Worm (Caenorhabditis elegans) whole organism, L3 larva: ENCODE results near the gene srt-22.
"Not testable (repeated sequence)": the region's sequence is repeated elsewhere in the genome, so short reads cannot be mapped to it uniquely, and the experiment has no call there.

Source experiments
- R02D3.7 ChIP-seq: fragments of 150-350 bp; optimal IDR thresholded peaks from 2 replicates; lab custom pipeline; 2014; ENCODE audit warnings: missing biosample characterization, missing genetic modification characterization
- aly-2 ChIP-seq: fragments of 150-350 bp; optimal IDR thresholded peaks from 2 replicates; lab custom pipeline; 2014; ENCODE audit warnings: missing biosample characterization, missing genetic modification characterization
- ama-1 ChIP-seq: fragments of 150-350 bp; optimal IDR thresholded peaks from 2 replicates; lab custom pipeline; 2018
- ceh-16 ChIP-seq: sonication (generic microtip); optimal IDR thresholded peaks from 2 replicates; lab custom pipeline; 2017; ENCODE audit warnings: missing biosample characterization, missing genetic modification characterization
- ceh-28 ChIP-seq: fragments of 150-350 bp; optimal IDR thresholded peaks from 2 replicates; lab custom pipeline; 2014; ENCODE audit warnings: missing biosample characterization, missing genetic modification reagents, missing genetic modification characterization
- ceh-82 ChIP-seq: fragments of 150-350 bp; optimal IDR thresholded peaks from 2 replicates; lab custom pipeline; 2014; ENCODE audit warnings: missing biosample characterization, missing genetic modification characterization
- ceh-9 ChIP-seq: sonication (generic microtip); optimal IDR thresholded peaks from 2 replicates; lab custom pipeline; 2018; ENCODE audit warnings: missing biosample characterization, missing genetic modification characterization
- egl-27 ChIP-seq: sonication (generic microtip); optimal IDR thresholded peaks from 4 replicates; lab custom pipeline; 2017; ENCODE audit warnings: missing biosample characterization, missing genetic modification reagents, missing genetic modification characterization
- egl-5 ChIP-seq: fragments of 150-350 bp; optimal IDR thresholded peaks from 2 replicates; lab custom pipeline; 2017; ENCODE audit warnings: missing biosample characterization, missing genetic modification reagents, missing genetic modification characterization, inconsistent platforms
- elt-2 ChIP-seq: sonication (generic microtip); optimal IDR thresholded peaks from 2 replicates; lab custom pipeline; 2016; ENCODE audit warnings: missing genetic modification reagents, mild to moderate bottlenecking, missing genetic modification characterization, missing compliant biosample characterization
- elt-3 ChIP-seq, 3 experiments: fragments of 150-350 bp in 1 of 3; sonication (generic microtip) in 2 of 3; optimal IDR thresholded peaks; 2 replicates in 2 of 3; 4 replicates in 1 of 3; lab custom pipeline; 2014 to 2017; ENCODE audit warnings: missing biosample characterization in 3 of 3, missing genetic modification characterization in 3 of 3
- fkh-10 ChIP-seq: sonication (generic microtip); optimal IDR thresholded peaks from 2 replicates; lab custom pipeline; 2017; ENCODE audit warnings: missing biosample characterization, missing genetic modification reagents, missing genetic modification characterization
- fkh-2 ChIP-seq: fragments of 150-350 bp; optimal IDR thresholded peaks from 2 replicates; lab custom pipeline; 2014; ENCODE audit warnings: missing biosample characterization, missing genetic modification reagents, missing genetic modification characterization
- fos-1 ChIP-seq: fragments of 150-350 bp; optimal IDR thresholded peaks from 2 replicates; lab custom pipeline; 2014; ENCODE audit warnings: missing biosample characterization, missing genetic modification characterization
- hmg-11 ChIP-seq: sonication (generic microtip); optimal IDR thresholded peaks from 2 replicates; lab custom pipeline; 2016; ENCODE audit warnings: missing genetic modification characterization, missing compliant biosample characterization
- jun-1 ChIP-seq: fragments of 150-350 bp; optimal IDR thresholded peaks from 2 replicates; lab custom pipeline; 2014; ENCODE audit warnings: missing biosample characterization, missing genetic modification reagents, missing genetic modification characterization
- lin-15B ChIP-seq: fragments of 150-350 bp; optimal IDR thresholded peaks from 2 replicates; lab custom pipeline; 2014; ENCODE audit warnings: missing biosample characterization, missing genetic modification characterization
- mdl-1 ChIP-seq: fragments of 150-350 bp; optimal IDR thresholded peaks from 2 replicates; lab custom pipeline; 2014; ENCODE audit warnings: missing biosample characterization, missing genetic modification characterization
- nfya-1 ChIP-seq: sonication (generic microtip); optimal IDR thresholded peaks from 2 replicates; lab custom pipeline; 2017; ENCODE audit warnings: missing genetic modification characterization, mild to moderate bottlenecking, missing compliant biosample characterization, antibody characterized with exemption, moderate library complexity; ENCODE audit not compliant: insufficient read depth
- nhr-23 ChIP-seq: fragments of 150-350 bp; optimal IDR thresholded peaks from 2 replicates; lab custom pipeline; 2014; ENCODE audit warnings: missing biosample characterization, missing genetic modification reagents, missing genetic modification characterization
- nhr-25 ChIP-seq: sonication (generic microtip); optimal IDR thresholded peaks from 2 replicates; lab custom pipeline; 2017; ENCODE audit warnings: missing biosample characterization, missing genetic modification characterization
- nhr-28 ChIP-seq: fragments of 150-350 bp; optimal IDR thresholded peaks from 2 replicates; lab custom pipeline; 2014; ENCODE audit warnings: missing biosample characterization, missing genetic modification characterization
- nhr-43 ChIP-seq: sonication (generic microtip); optimal IDR thresholded peaks from 2 replicates; lab custom pipeline; 2016; ENCODE audit warnings: mild to moderate bottlenecking, missing genetic modification characterization, missing compliant biosample characterization; ENCODE audit not compliant: poor library complexity, severe bottlenecking
- nhr-67 ChIP-seq: fragments of 150-350 bp; optimal IDR thresholded peaks from 2 replicates; lab custom pipeline; 2014; ENCODE audit warnings: missing biosample characterization, missing genetic modification characterization
- nhr-76 ChIP-seq: fragments of 150-350 bp; sonication (generic microtip); optimal IDR thresholded peaks from 5 replicates; lab custom pipeline; 2014; ENCODE audit warnings: missing biosample characterization, missing genetic modification characterization
- nhr-77 ChIP-seq: fragments of 150-350 bp; optimal IDR thresholded peaks from 2 replicates; lab custom pipeline; 2014; ENCODE audit warnings: missing biosample characterization, missing genetic modification characterization
- pha-4 ChIP-seq: fragments of 150-350 bp; optimal IDR thresholded peaks from 2 replicates; lab custom pipeline; 2014; ENCODE audit warnings: missing biosample characterization, missing genetic modification reagents, missing genetic modification characterization
- pqm-1 ChIP-seq: fragments of 150-350 bp; optimal IDR thresholded peaks from 2 replicates; lab custom pipeline; 2017; ENCODE audit warnings: missing biosample characterization, missing genetic modification characterization, inconsistent platforms
- sea-2 ChIP-seq: fragments of 150-350 bp; sonication (generic microtip); optimal IDR thresholded peaks from 4 replicates; lab custom pipeline; 2014; ENCODE audit warnings: missing biosample characterization, missing genetic modification reagents, missing genetic modification characterization
- snpc-4 ChIP-seq: fragments of 150-350 bp; optimal IDR thresholded peaks from 2 replicates; lab custom pipeline; 2014; ENCODE audit warnings: missing biosample characterization, missing genetic modification characterization
- unc-39 ChIP-seq: sonication (generic microtip); optimal IDR thresholded peaks from 4 replicates; lab custom pipeline; 2017; ENCODE audit warnings: missing biosample characterization, missing genetic modification characterization
- unc-62 ChIP-seq: fragments of 150-350 bp; sonication (generic microtip); optimal IDR thresholded peaks from 4 replicates; lab custom pipeline; 2014; ENCODE audit warnings: missing biosample characterization, missing genetic modification reagents, missing genetic modification characterization
- zag-1 ChIP-seq: fragments of 150-350 bp; optimal IDR thresholded peaks from 2 replicates; lab custom pipeline; 2014; ENCODE audit warnings: missing biosample characterization, missing genetic modification characterization
- ztf-11 ChIP-seq: fragments of 150-350 bp; optimal IDR thresholded peaks from 2 replicates; lab custom pipeline; 2014; ENCODE audit warnings: missing biosample characterization, missing genetic modification characterization
- ztf-4 ChIP-seq: fragments of 150-350 bp; optimal IDR thresholded peaks from 2 replicates; lab custom pipeline; 2014; ENCODE audit warnings: missing biosample characterization, missing genetic modification characterization

Gene srt-22

DNA sequence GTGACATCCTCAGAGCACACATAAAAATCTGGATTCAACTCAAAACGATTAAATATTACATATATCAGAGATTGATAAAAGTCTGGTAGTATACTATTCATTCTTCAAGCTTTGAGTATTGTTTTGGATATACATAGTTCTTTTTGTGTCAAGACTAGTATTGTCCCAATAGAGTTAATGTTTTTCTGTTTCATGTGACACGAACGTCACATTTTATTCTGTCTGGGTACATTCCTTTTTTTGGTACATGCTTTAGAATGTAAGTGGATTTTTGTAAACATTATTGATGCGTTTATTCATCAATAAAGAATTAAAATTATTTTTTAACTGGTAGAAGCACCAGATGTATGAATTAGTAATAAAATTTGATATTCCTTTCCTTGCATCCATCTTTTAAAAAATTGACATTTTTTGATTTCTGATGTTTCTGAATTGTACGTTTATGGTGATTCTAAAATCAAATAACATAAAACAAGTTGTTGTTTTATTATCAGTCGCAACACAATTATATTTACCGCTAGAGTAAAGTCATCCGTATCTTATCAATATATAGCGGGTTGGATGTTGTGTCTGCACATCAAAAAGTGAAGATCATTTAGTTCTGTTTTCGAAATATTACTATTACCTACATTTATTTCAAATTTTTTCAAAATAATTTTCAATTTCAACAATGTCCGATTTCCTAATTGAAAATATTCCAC, at the start of gene srt-22, which contains the start of gene nhr-246:
TSS of gene srt-22 (minus strand) at position 101 of the 701 bp plus-strand sequence.
TSS of gene nhr-246 (plus strand) at position 651 of the 701 bp plus-strand sequence.
- TF ChIP-seq elt-2 (tag; lab: Kevin White, UChicago) (peak; percentile 6), pqm-1 (peak; percentile 30), ceh-82 (tag; lab: Kevin White, UChicago) (no peak), ztf-4 (tag; lab: Kevin White, UChicago) (no peak)

ce11 chrV:15361412-15361811, 45.7 kb upstream of the srt-22 start, which contains the start of gene ech-1.1:
ech-1.1 (minus strand) TSS chrV:15361512.
- TF ChIP-seq nhr-76, ztf-11, mdl-1 (tag; lab: Kevin White, UChicago): not testable (repeated sequence)

DNA sequence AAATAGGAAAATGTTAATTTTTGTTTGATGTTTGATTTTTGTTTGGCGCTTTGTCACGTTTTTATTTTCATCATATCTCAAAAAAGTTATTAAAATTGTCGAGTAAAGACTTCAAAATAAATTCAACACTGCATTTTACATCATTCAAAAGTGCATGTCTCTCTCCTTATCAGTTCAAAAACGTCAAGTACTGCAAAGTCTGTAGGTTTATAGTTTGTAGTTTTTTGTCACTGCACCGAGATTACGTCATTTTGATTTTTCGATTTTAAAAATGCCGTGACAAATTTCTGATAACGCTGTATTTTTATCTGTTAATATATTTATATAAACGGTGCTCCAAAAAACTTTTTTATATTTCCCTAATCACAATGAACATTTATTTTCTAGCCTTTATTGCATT, 38.9 kb upstream of the srt-22 start, which contains the start of gene C29F3.7:
TSS of gene C29F3.7 (plus strand) at position 254 of the 400 bp plus-strand sequence.
- no peak for TF ChIP-seq egl-5 (tag; lab: Kevin White, UChicago)
- no peak for TF ChIP-seq nhr-67 (tag; lab: Kevin White, UChicago)
- no peak for TF ChIP-seq fos-1 (tag; lab: Kevin White, UChicago)
- TF ChIP-seq nhr-76 (tag; lab: Kevin White, UChicago), result no peak
- no peak for TF ChIP-seq nhr-43 (tag; lab: Kevin White, UChicago)
- peak; percentile 99 for TF ChIP-seq elt-2 (tag; lab: Kevin White, UChicago)
- TF ChIP-seq nhr-77, result no peak
- TF ChIP-seq pha-4 (tag; lab: Kevin White, UChicago), result no peak
- TF ChIP-seq nhr-28, result no peak
- no peak for TF ChIP-seq fkh-2 (tag; lab: Kevin White, UChicago)
- no peak for TF ChIP-seq ceh-16 (tag; lab: Kevin White, UChicago)
- no peak for TF ChIP-seq unc-39
- TF ChIP-seq nhr-25 (tag; lab: Kevin White, UChicago), result no peak
- TF ChIP-seq mdl-1 (tag; lab: Kevin White, UChicago), result no peak
- TF ChIP-seq ceh-9 (tag; lab: Kevin White, UChicago), result no peak
- no peak for TF ChIP-seq unc-62 (GFP tag; lab: Kevin White, UChicago)
- no peak for TF ChIP-seq aly-2
- no peak for TF ChIP-seq ztf-11 (tag; lab: Kevin White, UChicago)
- TF ChIP-seq ama-1 (lab: Kevin White, UChicago), result no peak
- TF ChIP-seq ztf-4 (tag; lab: Kevin White, UChicago), result no peak
- no peak for TF ChIP-seq ceh-28 (tag; lab: Kevin White, UChicago)
- TF ChIP-seq egl-27 (tag; lab: Kevin White, UChicago), result peak; percentile 60
- TF ChIP-seq elt-3 (tag; optimal IDR thresholded peaks at IDR 0.05; lab: Kevin White, UChicago), result no peak
- peak; percentile 99 for TF ChIP-seq pqm-1
- TF ChIP-seq snpc-4 (tag; lab: Kevin White, UChicago), result no peak
- TF ChIP-seq sea-2 (GFP tag; lab: Kevin White, UChicago), result no peak
- no peak for TF ChIP-seq zag-1 (tag; lab: Kevin White, UChicago)
- TF ChIP-seq fkh-10 (GFP tag; lab: Kevin White, UChicago), result no peak
- no peak for TF ChIP-seq hmg-11 (tag; lab: Kevin White, UChicago)
- no peak for TF ChIP-seq R02D3.7 (tag; lab: Kevin White, UChicago)
- TF ChIP-seq ceh-82 (tag; lab: Kevin White, UChicago), result no peak
- TF ChIP-seq jun-1 (tag; lab: Kevin White, UChicago), result peak; percentile 57
- no peak for TF ChIP-seq nhr-23 (tag; lab: Kevin White, UChicago)
- TF ChIP-seq lin-15B (tag; lab: Kevin White, UChicago), result no peak
- TF ChIP-seq nfya-1 (tag; lab: Kevin White, UChicago), result no peak
- TF ChIP-seq, all 47 proteins: peak for 4

DNA sequence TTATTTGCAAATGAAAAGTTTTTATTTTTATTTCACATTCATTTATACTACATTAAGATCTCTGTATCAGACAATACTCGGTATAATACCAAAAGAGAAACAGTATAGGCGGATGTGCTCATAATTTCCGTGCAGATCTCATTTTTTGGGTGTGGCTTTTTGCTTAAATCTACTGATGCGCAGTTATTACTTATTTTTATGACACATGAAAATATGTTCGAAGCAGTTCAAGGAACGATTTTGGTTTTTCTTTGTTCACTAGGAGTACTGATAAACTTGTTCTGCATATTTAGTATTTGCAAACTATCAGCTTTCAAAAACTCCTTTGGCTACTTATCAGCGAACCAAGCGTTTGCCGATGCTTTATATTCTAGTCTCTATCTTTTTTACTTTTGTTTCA, 36.6 kb upstream of the srt-22 start, which contains the start of gene srx-58:
TSS of gene srx-58 (plus strand) at position 301 of the 400 bp plus-strand sequence.
- TF ChIP-seq egl-5 (tag; lab: Kevin White, UChicago), result no peak
- no peak for TF ChIP-seq nfya-1 (tag; lab: Kevin White, UChicago)
- no peak for TF ChIP-seq nhr-28
- no peak for TF ChIP-seq ceh-16 (tag; lab: Kevin White, UChicago)
- TF ChIP-seq fkh-2 (tag; lab: Kevin White, UChicago), result no peak
